Worm (Caenorhabditis elegans) whole organism, young adult: Measurements from ENCODE around the gene patr-1.

Source experiments
- B0019.2 ChIP-seq: fragments of 200-800 bp; sonication (Bioruptor generic); conservative IDR thresholded peaks from 2 replicates; pipeline ENCODE4 v1.3.6; 2022; ENCODE audit warnings: missing genetic modification reagents, missing genetic modification characterization, missing compliant biosample characterization
- C17E4.6 ChIP-seq: fragments of 200-800 bp; sonication (Bioruptor generic); IDR thresholded peaks from 2 replicates; pipeline ENCODE4 v1.3.6; 2022; ENCODE audit warnings: missing genetic modification reagents, missing genetic modification characterization, missing compliant biosample characterization
- D2030.7 ChIP-seq: fragments of 200-800 bp; sonication (Bioruptor generic); IDR thresholded peaks from 2 replicates; pipeline ENCODE4 v1.3.6; 2022; ENCODE audit warnings: missing genetic modification reagents, missing genetic modification characterization, missing compliant biosample characterization
- F10E7.11 ChIP-seq: sonication (generic microtip); optimal IDR thresholded peaks from 2 replicates; lab custom pipeline; 2017; ENCODE audit warnings: mild to moderate bottlenecking, missing genetic modification characterization, moderate library complexity, missing compliant biosample characterization
- F37B4.10 ChIP-seq: fragments of 200-800 bp; sonication (Bioruptor generic); IDR thresholded peaks from 2 replicates; pipeline ENCODE4 v1.3.6; 2022; ENCODE audit warnings: missing genetic modification characterization, missing compliant biosample characterization
- F52B5.7 ChIP-seq: sonication (generic microtip); optimal IDR thresholded peaks from 2 replicates; lab custom pipeline; 2016; ENCODE audit warnings: mild to moderate bottlenecking, missing genetic modification characterization, missing compliant biosample characterization
- F55B11.4 ChIP-seq: sonication (generic microtip); optimal IDR thresholded peaks from 2 replicates; lab custom pipeline; 2016; ENCODE audit warnings: missing compliant biosample characterization, missing genetic modification characterization, borderline replicate concordance; ENCODE audit not compliant: insufficient read depth
- F57C9.4 ChIP-seq: sonication (generic microtip); optimal IDR thresholded peaks from 2 replicates; lab custom pipeline; 2017; ENCODE audit warnings: mild to moderate bottlenecking, missing genetic modification characterization, missing compliant biosample characterization
- K12H6.12 ChIP-seq: fragments of 200-800 bp; sonication (Bioruptor generic); optimal IDR thresholded peaks from 2 replicates; lab custom pipeline; 2018; ENCODE audit warnings: mild to moderate bottlenecking, missing genetic modification characterization, missing compliant biosample characterization
- Y53F4B.3 ChIP-seq: fragments of 200-800 bp; sonication (Bioruptor generic); IDR thresholded peaks from 2 replicates; pipeline ENCODE4 v1.3.6; 2022; ENCODE audit warnings: missing genetic modification reagents, missing genetic modification characterization, missing compliant biosample characterization
- Y53G8AR.9 ChIP-seq: fragments of 200-800 bp; sonication (Bioruptor generic); conservative IDR thresholded peaks from 2 replicates; pipeline ENCODE4 v1.3.6; 2022; ENCODE audit warnings: missing genetic modification reagents, missing genetic modification characterization, missing compliant biosample characterization
- Y67H2A.10 ChIP-seq: fragments of 200-800 bp; sonication (Bioruptor generic); conservative IDR thresholded peaks from 2 replicates; pipeline ENCODE4 v1.3.6; 2022; ENCODE audit warnings: missing genetic modification reagents, missing genetic modification characterization, missing compliant biosample characterization
- Y95B8A.8 ChIP-seq: fragments of 200-800 bp; sonication (Bioruptor generic); IDR thresholded peaks from 2 replicates; pipeline ENCODE4 v1.3.6; 2022; ENCODE audit warnings: missing genetic modification reagents, missing genetic modification characterization, missing compliant biosample characterization
- ZK185.1 ChIP-seq: sonication (generic microtip); optimal IDR thresholded peaks from 2 replicates; lab custom pipeline; 2016; ENCODE audit warnings: mild to moderate bottlenecking, missing genetic modification characterization, missing compliant biosample characterization; ENCODE audit not compliant: poor library complexity, severe bottlenecking
- ama-1 ChIP-seq, 3 experiments: fragments of 150-350 bp in 1 of 3; sonication (generic microtip) in 2 of 3; optimal IDR thresholded peaks; 2 replicates each; lab custom pipeline; 2014 to 2018; ENCODE audit warnings: missing biosample characterization in 2 of 3, missing genetic modification characterization in 2 of 3, missing genetic modification reagents in 2 of 3
- bed-2 ChIP-seq: fragments of 200-800 bp; sonication (Bioruptor generic); IDR thresholded peaks from 2 replicates; pipeline ENCODE4 v1.3.6; 2022; ENCODE audit warnings: missing genetic modification reagents, missing genetic modification characterization, missing compliant biosample characterization
- ceh-100 ChIP-seq: fragments of 200-800 bp; sonication (Bioruptor generic); IDR thresholded peaks from 2 replicates; pipeline ENCODE4 v1.3.6; 2022; ENCODE audit warnings: missing genetic modification reagents, missing genetic modification characterization, missing compliant biosample characterization
- ceh-27 ChIP-seq: fragments of 200-800 bp; sonication (Bioruptor generic); optimal IDR thresholded peaks from 2 replicates; lab custom pipeline; 2018; ENCODE audit warnings: mild to moderate bottlenecking, missing genetic modification characterization, moderate library complexity, missing compliant biosample characterization
- ceh-91 ChIP-seq: fragments of 200-800 bp; sonication (Bioruptor generic); IDR thresholded peaks from 2 replicates; pipeline ENCODE4 v1.3.6; 2022; ENCODE audit warnings: missing genetic modification reagents, missing genetic modification characterization, missing compliant biosample characterization
- egl-18 ChIP-seq: fragments of 200-800 bp; sonication (Bioruptor generic); IDR thresholded peaks from 2 replicates; pipeline ENCODE4 v1.3.6; 2022; ENCODE audit warnings: missing genetic modification reagents, missing genetic modification characterization, missing compliant biosample characterization
- fkh-3 ChIP-seq: sonication (generic microtip); optimal IDR thresholded peaks from 2 replicates; lab custom pipeline; 2016; ENCODE audit warnings: mild to moderate bottlenecking, missing genetic modification characterization, missing compliant biosample characterization
- hlh-12 ChIP-seq: sonication (generic microtip); optimal IDR thresholded peaks from 2 replicates; lab custom pipeline; 2016; ENCODE audit warnings: missing genetic modification characterization, missing compliant biosample characterization
- hmg-20 ChIP-seq: fragments of 200-800 bp; sonication (Bioruptor generic); IDR thresholded peaks from 2 replicates; pipeline ENCODE4 v1.3.6; 2022; ENCODE audit warnings: missing genetic modification reagents, missing genetic modification characterization, missing compliant biosample characterization
- let-526 ChIP-seq: fragments of 200-800 bp; sonication (Bioruptor generic); IDR thresholded peaks from 2 replicates; pipeline ENCODE4 v1.3.6; 2022; ENCODE audit warnings: missing genetic modification reagents, missing genetic modification characterization, missing compliant biosample characterization
- lin-26 ChIP-seq: fragments of 200-800 bp; sonication (Bioruptor generic); IDR thresholded peaks from 2 replicates; pipeline ENCODE4 v1.3.6; 2022; ENCODE audit warnings: missing genetic modification reagents, missing genetic modification characterization, missing compliant biosample characterization
- lir-1 ChIP-seq: fragments of 200-800 bp; sonication (Bioruptor generic); conservative IDR thresholded peaks from 2 replicates; pipeline ENCODE4 v1.3.6; 2022; ENCODE audit warnings: missing genetic modification reagents, missing genetic modification characterization, missing compliant biosample characterization
- lsy-27 ChIP-seq: sonication (generic microtip); optimal IDR thresholded peaks from 2 replicates; lab custom pipeline; 2017; ENCODE audit warnings: missing genetic modification characterization, mild to moderate bottlenecking, missing compliant biosample characterization, antibody characterized with exemption, missing genotype, borderline replicate concordance; ENCODE audit not compliant: insufficient read depth
- madf-3 ChIP-seq: fragments of 200-800 bp; sonication (Bioruptor generic); IDR thresholded peaks from 2 replicates; pipeline ENCODE4 v1.3.6; 2022; ENCODE audit warnings: missing genetic modification reagents, missing genetic modification characterization, missing compliant biosample characterization
- mcd-1 ChIP-seq: fragments of 200-800 bp; sonication (Bioruptor generic); IDR thresholded peaks from 2 replicates; pipeline ENCODE4 v1.3.6; 2022; ENCODE audit warnings: missing genetic modification reagents, missing genetic modification characterization, missing compliant biosample characterization
- mel-28 ChIP-seq: sonication (generic microtip); optimal IDR thresholded peaks from 2 replicates; lab custom pipeline; 2016; ENCODE audit warnings: borderline replicate concordance, mild to moderate bottlenecking, missing genetic modification characterization, missing compliant biosample characterization
- nfya-1 ChIP-seq: sonication (generic microtip); optimal IDR thresholded peaks from 2 replicates; lab custom pipeline; 2017; ENCODE audit warnings: antibody characterized with exemption, missing compliant biosample characterization, missing genetic modification characterization, borderline replicate concordance; ENCODE audit not compliant: insufficient read depth
- nfya-2 ChIP-seq: fragments of 200-800 bp; sonication (Bioruptor generic); IDR thresholded peaks from 2 replicates; pipeline ENCODE4 v1.3.6; 2022; ENCODE audit warnings: missing genetic modification reagents, missing genetic modification characterization, missing compliant biosample characterization
- nhr-179 ChIP-seq: sonication (generic microtip); optimal IDR thresholded peaks from 2 replicates; lab custom pipeline; 2016; ENCODE audit warnings: mild to moderate bottlenecking, missing genetic modification characterization, missing compliant biosample characterization
- nhr-27 ChIP-seq: fragments of 200-800 bp; sonication (Bioruptor generic); optimal IDR thresholded peaks from 2 replicates; lab custom pipeline; 2018; ENCODE audit warnings: mild to moderate bottlenecking, missing genetic modification characterization, moderate library complexity, missing compliant biosample characterization
- nhr-80 ChIP-seq: sonication (generic microtip); optimal IDR thresholded peaks from 2 replicates; lab custom pipeline; 2016; ENCODE audit warnings: missing genetic modification characterization, missing compliant biosample characterization
- nhr-90 ChIP-seq: sonication (generic microtip); optimal IDR thresholded peaks from 2 replicates; lab custom pipeline; 2016; ENCODE audit warnings: missing genotype, mild to moderate bottlenecking, missing genetic modification characterization, missing compliant biosample characterization
- pbrm-1 ChIP-seq: fragments of 200-800 bp; sonication (Bioruptor generic); IDR thresholded peaks from 2 replicates; pipeline ENCODE4 v1.3.6; 2022; ENCODE audit warnings: missing genetic modification reagents, missing genetic modification characterization, missing compliant biosample characterization
- pha-4 ChIP-seq: fragments of 150-350 bp; sonication (generic microtip); optimal IDR thresholded peaks from 2 replicates; lab custom pipeline; 2014; ENCODE audit warnings: missing biosample characterization, missing genetic modification reagents, missing genetic modification characterization
- rec-8 ChIP-seq, 2 experiments: sonication (generic microtip); optimal IDR thresholded peaks; 2 replicates each; lab custom pipeline; 2016; ENCODE audit warnings: mild to moderate bottlenecking in 2 of 2, missing genetic modification characterization in 2 of 2, missing genetic modification reagents in 2 of 2, missing genotype in 2 of 2, missing biosample characterization in 1 of 2, missing compliant biosample characterization in 1 of 2, moderate library complexity in 1 of 2
- repo-1 ChIP-seq: sonication (generic microtip); optimal IDR thresholded peaks from 2 replicates; lab custom pipeline; 2017; ENCODE audit warnings: mild to moderate bottlenecking, missing genetic modification characterization, missing compliant biosample characterization
- sea-2 ChIP-seq: fragments of 200-800 bp; sonication (Bioruptor generic); IDR thresholded peaks from 2 replicates; pipeline ENCODE4 v1.3.6; 2022; ENCODE audit warnings: missing genetic modification characterization, missing compliant biosample characterization
- somi-1 ChIP-seq: fragments of 200-800 bp; sonication (Bioruptor generic); optimal IDR thresholded peaks from 2 replicates; lab custom pipeline; 2018; ENCODE audit warnings: mild to moderate bottlenecking, missing genetic modification characterization, missing compliant biosample characterization
- tbp1 ChIP-seq: fragments of 200-800 bp; sonication (Bioruptor generic); optimal IDR thresholded peaks from 2 replicates; lab custom pipeline; 2018; ENCODE audit warnings: mild to moderate bottlenecking, missing genetic modification characterization, missing compliant biosample characterization
- tbx-9 ChIP-seq: sonication (generic microtip); optimal IDR thresholded peaks from 2 replicates; lab custom pipeline; 2016; ENCODE audit warnings: borderline replicate concordance, missing genetic modification characterization, inconsistent platforms, missing compliant biosample characterization
- xnd-1 ChIP-seq: sonication (generic microtip); optimal IDR thresholded peaks from 2 replicates; lab custom pipeline; 2016; ENCODE audit warnings: missing genotype, missing genetic modification reagents, missing genetic modification characterization, missing compliant biosample characterization
- zim-3 ChIP-seq: sonication (generic microtip); optimal IDR thresholded peaks from 2 replicates; lab custom pipeline; 2017; ENCODE audit warnings: mild to moderate bottlenecking, missing genetic modification characterization, moderate library complexity, missing compliant biosample characterization
- ztf-18 ChIP-seq: sonication (generic microtip); optimal IDR thresholded peaks from 2 replicates; lab custom pipeline; 2016; ENCODE audit warnings: missing genotype, mild to moderate bottlenecking, missing genetic modification characterization, missing compliant biosample characterization

The patr-1 gene

DNA sequence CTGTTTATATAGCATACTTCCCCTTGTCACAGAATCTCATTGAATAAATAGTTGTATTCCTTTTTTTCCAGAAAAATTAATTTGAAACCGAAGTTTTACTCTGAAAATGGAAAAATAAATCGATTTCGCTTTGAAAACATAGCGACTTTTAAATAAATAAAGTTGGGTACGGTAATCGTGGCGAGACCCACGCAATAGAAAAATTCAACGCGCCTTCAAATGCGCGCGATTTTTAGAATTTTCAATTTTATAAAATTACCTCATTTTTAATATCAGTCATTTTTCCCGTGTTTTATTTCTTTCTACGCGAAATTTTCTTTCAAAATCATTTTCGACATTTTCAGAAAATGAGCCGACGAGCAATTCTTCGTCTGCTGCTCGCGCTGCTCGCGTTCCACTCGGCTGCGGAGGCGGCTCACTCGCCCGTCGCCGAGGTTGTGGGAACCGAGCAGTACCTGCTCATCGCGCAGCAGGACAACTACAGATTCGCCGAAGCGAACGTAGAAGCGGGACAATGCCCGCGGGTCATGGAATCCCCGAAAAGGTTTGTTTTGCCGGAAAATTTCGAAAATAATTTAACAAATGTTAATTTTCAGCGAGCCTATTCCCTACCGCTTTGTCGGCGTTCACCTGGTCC, 51.2 kb downstream of the patr-1 start, which contains the start of gene F13D12.5 (continued):
- no peak for TF ChIP-seq bed-2
- peak; percentile 2 for TF ChIP-seq tbp1 (GFP tag; lab: Kevin White, UChicago)
- TF ChIP-seq ama-1 (optimal IDR thresholded peaks at IDR 0.05; lab: Kevin White, UChicago) = no peak
- no peak for TF ChIP-seq ama-1 (GFP tag; optimal IDR thresholded peaks at IDR 0.05; lab: Kevin White, UChicago)
- TF ChIP-seq repo-1 (tag; lab: Kevin White, UChicago) = no peak
- no peak for TF ChIP-seq nfya-1
- no peak for TF ChIP-seq F37B4.10 (GFP tag; lab: Robert Waterston, UW)
- no peak for TF ChIP-seq nfya-2 (GFP tag; lab: Robert Waterston, UW)
- TF ChIP-seq D2030.7 (GFP tag; lab: Robert Waterston, UW) = peak; percentile 86
- TF ChIP-seq lir-1 (GFP tag; lab: Robert Waterston, UW) = no peak
- no peak for TF ChIP-seq nhr-27 (tag; lab: Kevin White, UChicago)
- no peak for TF ChIP-seq sea-2
- peak; percentile 82 for TF ChIP-seq xnd-1 (tag; lab: Kevin White, UChicago)
- TF ChIP-seq F55B11.4 = no peak
- TF ChIP-seq F10E7.11 (tag; lab: Kevin White, UChicago) = no peak
- no peak for TF ChIP-seq ceh-100 (GFP tag; lab: Robert Waterston, UW)
- TF ChIP-seq pha-4 (tag; lab: Kevin White, UChicago) = no peak
- TF ChIP-seq lsy-27 (tag; lab: Kevin White, UChicago) = no peak
- no peak for TF ChIP-seq egl-18 (GFP tag; lab: Robert Waterston, UW)
- peak; percentile 44 for TF ChIP-seq zim-3
- no peak for TF ChIP-seq Y53G8AR.9 (GFP tag; lab: Robert Waterston, UW)
- TF ChIP-seq B0019.2 (GFP tag; lab: Robert Waterston, UW) = peak; percentile 35; the same call in 1 of the 2 replicates
- TF ChIP-seq mcd-1 (GFP tag; lab: Robert Waterston, UW) = peak; percentile 43; the same call in 1 of the 2 replicates
- no peak for TF ChIP-seq rec-8 (tag; optimal IDR thresholded peaks at IDR 0.05; lab: Kevin White, UChicago)
- no peak for TF ChIP-seq mel-28 (tag; lab: Kevin White, UChicago)
- TF ChIP-seq madf-3 = peak; percentile 39; the same call in 1 of the 2 replicates
- no peak for TF ChIP-seq fkh-3 (tag; lab: Kevin White, UChicago)
- no peak for TF ChIP-seq nhr-90
- TF ChIP-seq let-526 (GFP tag; lab: Robert Waterston, UW) = no peak
- peak; percentile 88 for TF ChIP-seq ceh-91 (GFP tag; lab: Robert Waterston, UW)
- 0 out of 2 replicates have a peak, but pooled peaks have one; percentile 60 for TF ChIP-seq lin-26 (GFP tag; lab: Robert Waterston, UW)
- TF ChIP-seq Y67H2A.10 (GFP tag; lab: Robert Waterston, UW) = no peak
- TF ChIP-seq ZK185.1 = no peak
- no peak for TF ChIP-seq somi-1
- no peak for TF ChIP-seq hlh-12 (tag; lab: Kevin White, UChicago)
- 0 out of 2 replicates have a peak, but pooled peaks have one; percentile 9 for TF ChIP-seq C17E4.6
- no peak for TF ChIP-seq hmg-20 (GFP tag; lab: Robert Waterston, UW)
- no peak for TF ChIP-seq tbx-9 (tag; lab: Kevin White, UChicago)
- no peak for TF ChIP-seq nhr-80
- no peak for TF ChIP-seq Y95B8A.8 (GFP tag; lab: Robert Waterston, UW)
- TF ChIP-seq ceh-27 (GFP tag; lab: Kevin White, UChicago) = no peak
- TF ChIP-seq Y53F4B.3 (GFP tag; lab: Robert Waterston, UW) = no peak
- no peak for TF ChIP-seq nhr-179 (tag; lab: Kevin White, UChicago)
- TF ChIP-seq K12H6.12 (tag; lab: Kevin White, UChicago) = no peak
- TF ChIP-seq F57C9.4 (tag; lab: Kevin White, UChicago) = no peak
- TF ChIP-seq pbrm-1 (GFP tag; lab: Robert Waterston, UW) = no peak; the same call in 1 of the 2 replicates
- no peak for TF ChIP-seq F52B5.7 (tag; lab: Kevin White, UChicago)
- peak; percentile 6 for TF ChIP-seq ztf-18 (tag; lab: Kevin White, UChicago)
